Worm (Caenorhabditis elegans) whole organism, L2 larva: Measurements from ENCODE around the gene nspc-13.

Experiments
- blmp-1 ChIP-seq: sonication (generic microtip); optimal IDR thresholded peaks from 2 replicates; lab custom pipeline; 2017; ENCODE audit warnings: missing genetic modification characterization, mild to moderate bottlenecking, missing compliant biosample characterization, antibody characterized with exemption, moderate library complexity; ENCODE audit not compliant: insufficient read depth
- elt-1 ChIP-seq: fragments of 150-350 bp; optimal IDR thresholded peaks from 2 replicates; lab custom pipeline; 2014; ENCODE audit warnings: missing biosample characterization, missing genetic modification characterization
- lin-39 ChIP-seq: fragments of 150-350 bp; optimal IDR thresholded peaks from 2 replicates; lab custom pipeline; 2014; ENCODE audit warnings: missing biosample characterization, missing genetic modification reagents, missing genetic modification characterization

DNA sequence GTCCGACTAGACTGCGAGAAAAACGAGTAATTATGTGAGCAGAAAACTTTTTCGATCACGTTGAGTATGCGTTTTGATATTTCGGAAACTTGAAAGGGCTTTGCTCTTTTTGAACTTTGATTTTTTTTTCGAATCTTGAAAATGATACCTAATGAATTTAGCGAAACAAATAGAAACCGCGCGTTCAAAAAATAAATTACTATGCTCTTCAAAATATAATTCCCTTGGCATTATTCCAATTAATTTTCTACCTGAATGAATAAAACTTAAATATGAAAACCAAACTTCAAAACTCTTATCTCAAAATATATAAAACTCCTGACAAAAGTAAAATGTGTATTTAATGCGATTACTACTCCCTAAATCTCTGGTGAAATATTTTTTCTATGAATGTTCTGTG is 42.0 kb upstream of the nspc-13 start, which contains the start of gene xtr-2:
- TF ChIP-seq lin-39: no peak
- TF ChIP-seq elt-1 (tag; lab: Kevin White, UChicago): no peak
- no peak for TF ChIP-seq blmp-1
